Fruit fly (Drosophila melanogaster) whole organism, embryonic: ENCODE data around the gene Dph5.

Source experiments
- Atf6 ChIP-seq: fragments of 200-800 bp; sonication (Bioruptor generic); IDR thresholded peaks from 2 replicates; pipeline ENCODE4 v1.3.6; 2022; ENCODE audit warnings: missing biosample characterization, missing genetic modification characterization
- Blimp-1 ChIP-seq: fragments of 200-800 bp; sonication (Bioruptor generic); optimal IDR thresholded peaks from 3 replicates; lab custom pipeline; 2018; ENCODE audit warnings: missing biosample characterization, missing genetic modification characterization, mild to moderate bottlenecking, moderate library complexity, missing genetic modification reagents
- CG10431 ChIP-seq: fragments of 200-800 bp; sonication (Bioruptor generic); optimal IDR thresholded peaks from 3 replicates; lab custom pipeline; 2018; ENCODE audit warnings: missing biosample characterization, mild to moderate bottlenecking, missing genetic modification characterization
- CG10565 ChIP-seq: fragments of 200-800 bp; sonication (Bioruptor generic); optimal IDR thresholded peaks from 3 replicates; lab custom pipeline; 2016; ENCODE audit warnings: missing biosample characterization, mild to moderate bottlenecking, missing genetic modification characterization
- CG11504 ChIP-seq: fragments of 200-800 bp; sonication (Bioruptor generic); optimal IDR thresholded peaks from 3 replicates; lab custom pipeline; 2019; ENCODE audit warnings: missing biosample characterization, mild to moderate bottlenecking, missing genetic modification characterization, moderate library complexity
- CG12104 ChIP-seq: fragments of 200-800 bp; sonication (Bioruptor generic); optimal IDR thresholded peaks from 3 replicates; lab custom pipeline; 2016; ENCODE audit warnings: missing biosample characterization, missing genetic modification characterization
- CG13775 ChIP-seq: fragments of 200-800 bp; sonication (Bioruptor generic); optimal IDR thresholded peaks from 3 replicates; lab custom pipeline; 2017; ENCODE audit warnings: missing biosample characterization, mild to moderate bottlenecking, missing genetic modification characterization
- CG14965 ChIP-seq: fragments of 200-800 bp; sonication (Bioruptor generic); optimal IDR thresholded peaks from 2 replicates; lab custom pipeline; 2016; ENCODE audit warnings: missing biosample characterization, missing genetic modification characterization, borderline replicate concordance
- CG16813 ChIP-seq: fragments of 200-800 bp; sonication (Bioruptor generic); IDR thresholded peaks from 3 replicates; pipeline ENCODE4 v1.3.6; 2022; ENCODE audit warnings: missing biosample characterization, missing genetic modification characterization; ENCODE audit not compliant: partially characterized antibody
- CG18011 ChIP-seq: fragments of 200-800 bp; sonication (Bioruptor generic); optimal IDR thresholded peaks from 2 replicates; lab custom pipeline; 2017; ENCODE audit warnings: missing biosample characterization, missing genetic modification characterization, mild to moderate bottlenecking, moderate library complexity, missing genotype
- CG2889 ChIP-seq: fragments of 200-800 bp; sonication (Bioruptor generic); IDR thresholded peaks from 3 replicates; pipeline ENCODE4 v1.3.6; 2022; ENCODE audit warnings: missing biosample characterization, missing genetic modification characterization
- CG31388 ChIP-seq: fragments of 200-800 bp; sonication (Bioruptor generic); optimal IDR thresholded peaks from 2 replicates; lab custom pipeline; 2016; ENCODE audit warnings: missing biosample characterization, missing genetic modification characterization
- CG32772 ChIP-seq: fragments of 200-800 bp; sonication (Bioruptor generic); IDR thresholded peaks from 2 replicates; pipeline ENCODE4 v1.3.6; 2022; ENCODE audit warnings: missing biosample characterization, missing genetic modification characterization
- CG3281 ChIP-seq: fragments of 200-800 bp; sonication (Bioruptor generic); optimal IDR thresholded peaks from 3 replicates; lab custom pipeline; 2017; ENCODE audit warnings: missing biosample characterization, mild to moderate bottlenecking, missing genetic modification characterization
- CG3407 ChIP-seq: fragments of 200-800 bp; sonication (Bioruptor generic); optimal IDR thresholded peaks from 2 replicates; lab custom pipeline; 2018; ENCODE audit warnings: missing biosample characterization, mild to moderate bottlenecking, missing genetic modification characterization
- CG6683 ChIP-seq: fragments of 200-800 bp; sonication (Bioruptor generic); optimal IDR thresholded peaks from 2 replicates; lab custom pipeline; 2017; ENCODE audit warnings: missing biosample characterization, mild to moderate bottlenecking, missing genetic modification characterization, missing genetic modification reagents
- CG9797 ChIP-seq: fragments of 200-800 bp; sonication (Bioruptor generic); optimal IDR thresholded peaks from 3 replicates; lab custom pipeline; 2018; ENCODE audit warnings: missing biosample characterization, mild to moderate bottlenecking, missing genetic modification characterization
- CG9932 ChIP-seq: fragments of 200-800 bp; sonication (Bioruptor generic); IDR thresholded peaks from 2 replicates; pipeline ENCODE4 v1.3.6; 2022; ENCODE audit warnings: missing biosample characterization, missing genetic modification characterization
- CTCF ChIP-seq: fragments of 200-800 bp; sonication (Bioruptor generic); optimal IDR thresholded peaks from 2 replicates; lab custom pipeline; 2017; ENCODE audit warnings: missing biosample characterization, mild to moderate bottlenecking, missing genetic modification characterization, moderate library complexity
- CoRest ChIP-seq: fragments of 200-800 bp; sonication (Bioruptor generic); optimal IDR thresholded peaks from 3 replicates; lab custom pipeline; 2018; ENCODE audit warnings: missing biosample characterization, mild to moderate bottlenecking, missing genetic modification characterization, moderate library complexity
- Dad ChIP-seq: fragments of 200-800 bp; sonication (Bioruptor generic); optimal IDR thresholded peaks from 3 replicates; lab custom pipeline; 2016; ENCODE audit warnings: missing biosample characterization, missing genetic modification characterization
- Hr78 ChIP-seq, 2 experiments: fragments of 200-800 bp in 1 of 2; fragments of >200 bp in 1 of 2; sonication (Bioruptor generic) in 1 of 2; optimal IDR thresholded peaks; 2 replicates each; lab custom pipeline; 2017 to 2019; ENCODE audit warnings: missing biosample characterization in 2 of 2, missing genetic modification characterization in 2 of 2, mild to moderate bottlenecking in 1 of 2, moderate library complexity in 1 of 2
- MESR4 ChIP-seq: fragments of 200-800 bp; sonication (Bioruptor generic); optimal IDR thresholded peaks from 2 replicates; lab custom pipeline; 2018; ENCODE audit warnings: missing biosample characterization, mild to moderate bottlenecking, missing genetic modification characterization, moderate library complexity
- MTF-1 ChIP-seq: fragments of 200-800 bp; sonication (Bioruptor generic); optimal IDR thresholded peaks from 2 replicates; lab custom pipeline; 2018; ENCODE audit warnings: missing biosample characterization, mild to moderate bottlenecking, missing genetic modification characterization, borderline replicate concordance
- Mes4 ChIP-seq: fragments of 200-800 bp; sonication (Bioruptor generic); optimal IDR thresholded peaks from 2 replicates; lab custom pipeline; 2016; ENCODE audit warnings: missing biosample characterization, missing genetic modification characterization
- NC2α ChIP-seq: fragments of 200-800 bp; sonication (Bioruptor generic); optimal IDR thresholded peaks from 2 replicates; lab custom pipeline; 2016; ENCODE audit warnings: missing biosample characterization, missing genetic modification characterization
- NK7.1 ChIP-seq: fragments of 200-800 bp; sonication (Bioruptor generic); optimal IDR thresholded peaks from 3 replicates; lab custom pipeline; 2016; ENCODE audit warnings: missing biosample characterization, missing genetic modification characterization
- Nf-YB ChIP-seq: fragments of 200-800 bp; sonication (Bioruptor generic); optimal IDR thresholded peaks from 3 replicates; lab custom pipeline; 2019; ENCODE audit warnings: missing biosample characterization, mild to moderate bottlenecking, missing genetic modification characterization, moderate library complexity
- Oaz ChIP-seq: fragments of 200-800 bp; sonication (Bioruptor generic); IDR thresholded peaks from 2 replicates; pipeline ENCODE4 v1.3.6; 2022; ENCODE audit warnings: missing biosample characterization, missing genetic modification characterization
- Poxn ChIP-seq: fragments of 200-800 bp; sonication (Bioruptor generic); IDR thresholded peaks from 2 replicates; pipeline ENCODE4 v1.3.6; 2022; ENCODE audit warnings: missing biosample characterization, missing genetic modification characterization
- Spps ChIP-seq: fragments of 200-800 bp; sonication (Bioruptor generic); optimal IDR thresholded peaks from 2 replicates; lab custom pipeline; 2018; ENCODE audit warnings: missing biosample characterization, mild to moderate bottlenecking, missing genetic modification characterization
- Sry-β ChIP-seq: fragments of 200-800 bp; sonication (Bioruptor generic); optimal IDR thresholded peaks from 2 replicates; lab custom pipeline; 2018; ENCODE audit warnings: missing biosample characterization, mild to moderate bottlenecking, missing genetic modification characterization, moderate library complexity
- Sry-δ ChIP-seq: fragments of 200-800 bp; sonication (Bioruptor generic); optimal IDR thresholded peaks from 2 replicates; lab custom pipeline; 2016; ENCODE audit warnings: missing biosample characterization, missing genetic modification characterization
- Xbp1 ChIP-seq: fragments of 200-800 bp; sonication (Bioruptor generic); optimal IDR thresholded peaks from 3 replicates; lab custom pipeline; 2016; ENCODE audit warnings: missing biosample characterization, mild to moderate bottlenecking, missing genetic modification characterization
- bigmax ChIP-seq: fragments of 200-800 bp; sonication (Bioruptor generic); optimal IDR thresholded peaks from 2 replicates; lab custom pipeline; 2018; ENCODE audit warnings: missing biosample characterization, mild to moderate bottlenecking, missing genetic modification characterization
- bsh ChIP-seq, 2 experiments: fragments of 200-800 bp; sonication (Bioruptor generic); optimal IDR thresholded peaks; 2 replicates each; lab custom pipeline; 2017 to 2018; ENCODE audit warnings: mild to moderate bottlenecking in 2 of 2, missing biosample characterization in 2 of 2, missing genetic modification characterization in 2 of 2, moderate library complexity in 1 of 2
- dan ChIP-seq: fragments of 200-800 bp; sonication (Bioruptor generic); IDR thresholded peaks from 2 replicates; pipeline ENCODE4 v1.3.6; 2022; ENCODE audit warnings: missing biosample characterization, missing genetic modification characterization
- fd102C ChIP-seq: fragments of 200-800 bp; sonication (Bioruptor generic); optimal IDR thresholded peaks from 2 replicates; lab custom pipeline; 2018; ENCODE audit warnings: missing biosample characterization, mild to moderate bottlenecking, missing genetic modification characterization, moderate library complexity
- fd3F ChIP-seq: fragments of 200-800 bp; sonication (Bioruptor generic); optimal IDR thresholded peaks from 2 replicates; lab custom pipeline; 2018; ENCODE audit warnings: missing biosample characterization, mild to moderate bottlenecking, missing genetic modification characterization, moderate library complexity
- gcm2 ChIP-seq: fragments of 200-800 bp; sonication (Bioruptor generic); optimal IDR thresholded peaks from 2 replicates; lab custom pipeline; 2016; ENCODE audit warnings: missing biosample characterization, missing genetic modification characterization
- her ChIP-seq: fragments of 200-800 bp; sonication (Bioruptor generic); optimal IDR thresholded peaks from 2 replicates; lab custom pipeline; 2016; ENCODE audit warnings: missing biosample characterization, missing genetic modification characterization
- hth ChIP-seq: fragments of >200 bp; optimal IDR thresholded peaks from 2 replicates; lab custom pipeline; 2017; ENCODE audit warnings: inconsistent platforms
- pb ChIP-seq: fragments of 200-800 bp; sonication (Bioruptor generic); optimal IDR thresholded peaks from 3 replicates; lab custom pipeline; 2016; ENCODE audit warnings: missing biosample characterization, missing genetic modification characterization
- phol ChIP-seq: fragments of 200-800 bp; sonication (Bioruptor generic); optimal IDR thresholded peaks from 3 replicates; lab custom pipeline; 2018; ENCODE audit warnings: missing biosample characterization, mild to moderate bottlenecking, missing genetic modification characterization, moderate library complexity
- schlank ChIP-seq: fragments of 200-800 bp; sonication (Bioruptor generic); optimal IDR thresholded peaks from 2 replicates; lab custom pipeline; 2018; ENCODE audit warnings: missing biosample characterization, mild to moderate bottlenecking, missing genetic modification characterization
- sima ChIP-seq: fragments of 200-800 bp; sonication (Bioruptor generic); optimal IDR thresholded peaks from 2 replicates; lab custom pipeline; 2016; ENCODE audit warnings: missing biosample characterization, missing genetic modification characterization
- stwl ChIP-seq: fragments of 200-800 bp; sonication (Bioruptor generic); optimal IDR thresholded peaks from 3 replicates; lab custom pipeline; 2018; ENCODE audit warnings: missing biosample characterization, mild to moderate bottlenecking, missing genetic modification characterization, moderate library complexity
- tup ChIP-seq: fragments of 200-800 bp; sonication (Bioruptor generic); optimal IDR thresholded peaks from 2 replicates; lab custom pipeline; 2016; ENCODE audit warnings: missing biosample characterization, mild to moderate bottlenecking, missing genetic modification characterization, moderate library complexity
- vfl ChIP-seq: fragments of 200-800 bp; sonication (Bioruptor generic); optimal IDR thresholded peaks from 2 replicates; lab custom pipeline; 2016; ENCODE audit warnings: missing biosample characterization, missing genetic modification characterization
- vvl ChIP-seq: fragments of 200-800 bp; sonication (Bioruptor generic); IDR thresholded peaks from 2 replicates; pipeline ENCODE4 v1.3.6; 2022; ENCODE audit warnings: missing biosample characterization, missing genetic modification characterization
- yki ChIP-seq: fragments of >200 bp; optimal IDR thresholded peaks from 3 replicates; lab custom pipeline; 2018
- zen ChIP-seq: fragments of 200-800 bp; sonication (Bioruptor generic); optimal IDR thresholded peaks from 3 replicates; lab custom pipeline; 2018; ENCODE audit warnings: missing biosample characterization, mild to moderate bottlenecking, missing genetic modification characterization, moderate library complexity

The Dph5 gene

dm6 chr3R:22547585-22548022 lies 35.4 kb downstream of the Dph5 start, which contains the start of gene AdipoR (continued):
- TF ChIP-seq Mes4 (GFP tag; lab: Kevin White, UChicago) (peak; percentile 4), stwl (tag; lab: Kevin White, UChicago) (peak; percentile 88), Spps (tag; lab: Kevin White, UChicago) (no peak), fd3F (GFP tag; lab: Kevin White, UChicago) (no peak), bsh (GFP tag; optimal IDR thresholded peaks at IDR 0.05; lab: Kevin White, UChicago) (no peak), Nf-YB (GFP tag; lab: Kevin White, UChicago) (peak; percentile 17), CG18011 (GFP tag; lab: Kevin White, UChicago) (no peak), phol (tag; lab: Kevin White, UChicago) (peak; percentile 69), dan (GFP tag; lab: Robert Waterston, UW) (no peak), Dad (GFP tag; lab: Kevin White, UChicago) (no peak), CG16813 (GFP tag; lab: Robert Waterston, UW) (no peak), CG9797 (peak; percentile 97), bigmax (no peak), CG3281 (GFP tag; lab: Kevin White, UChicago) (no peak), CG32772 (GFP tag; lab: Robert Waterston, UW) (no peak), MTF-1 (no peak), pb (GFP tag; lab: Kevin White, UChicago) (no peak), Xbp1 (GFP tag; lab: Kevin White, UChicago) (no peak), Hr78 (GFP tag; optimal IDR thresholded peaks at IDR 0.05; lab: Kevin White, UChicago) (no peak), CG13775 (GFP tag; lab: Kevin White, UChicago) (peak; percentile 14), Sry-δ (GFP tag; lab: Kevin White, UChicago) (peak; percentile 58), MESR4 (GFP tag; lab: Kevin White, UChicago) (peak; percentile 93), NC2α (GFP tag; lab: Kevin White, UChicago) (no peak), CG9932 (peak; percentile 20; the same call in 1 of the 2 replicates), vfl (GFP tag; lab: Kevin White, UChicago) (no peak), CG31388 (GFP tag; lab: Kevin White, UChicago) (no peak), CG11504 (tag; lab: Kevin White, UChicago) (peak; percentile 37), Atf6 (GFP tag; lab: Robert Waterston, UW) (no peak), CG6683 (no peak), CoRest (tag; lab: Kevin White, UChicago) (peak; percentile 34), CTCF (GFP tag; lab: Kevin White, UChicago) (peak; percentile 39), CG10565 (no peak), CG12104 (GFP tag; lab: Kevin White, UChicago) (no peak), schlank (tag; lab: Kevin White, UChicago) (no peak), yki (lab: Kevin White, UChicago) (no peak), vvl (peak; percentile 52; the same call in 1 of the 2 replicates), fd102C (GFP tag; lab: Kevin White, UChicago) (no peak), her (peak; percentile 49), gcm2 (GFP tag; lab: Kevin White, UChicago) (no peak), sima (no peak), Sry-β (no peak), tup (no peak), zen (tag; lab: Kevin White, UChicago) (peak; percentile 37), CG14965 (GFP tag; lab: Kevin White, UChicago) (no peak), CG2889 (GFP tag; lab: Robert Waterston, UW) (no peak), Poxn (no peak), Oaz (GFP tag; lab: Robert Waterston, UW) (no peak), hth (lab: Kevin White, UChicago) (no peak), Blimp-1 (GFP tag; lab: Kevin White, UChicago) (peak; percentile 27), CG10431 (GFP tag; lab: Kevin White, UChicago) (no peak), NK7.1 (no peak), CG3407 (no peak)
